Worm (Caenorhabditis elegans) whole organism, L3 larva: ENCODE data around the gene ZK1236.1.

ENCODE experiments used
- R02D3.7 ChIP-seq: fragments of 150-350 bp; optimal IDR thresholded peaks from 2 replicates; lab custom pipeline; 2014; ENCODE audit warnings: missing biosample characterization, missing genetic modification characterization
- ZK546.5 ChIP-seq: sonication (generic microtip); optimal IDR thresholded peaks from 2 replicates; lab custom pipeline; 2017; ENCODE audit warnings: missing biosample characterization, missing genetic modification characterization
- aly-2 ChIP-seq: fragments of 150-350 bp; optimal IDR thresholded peaks from 2 replicates; lab custom pipeline; 2014; ENCODE audit warnings: missing biosample characterization, missing genetic modification characterization
- ama-1 ChIP-seq: fragments of 150-350 bp; optimal IDR thresholded peaks from 2 replicates; lab custom pipeline; 2018
- ceh-28 ChIP-seq: fragments of 150-350 bp; optimal IDR thresholded peaks from 2 replicates; lab custom pipeline; 2014; ENCODE audit warnings: missing biosample characterization, missing genetic modification reagents, missing genetic modification characterization
- ceh-82 ChIP-seq: fragments of 150-350 bp; optimal IDR thresholded peaks from 2 replicates; lab custom pipeline; 2014; ENCODE audit warnings: missing biosample characterization, missing genetic modification characterization
- ceh-9 ChIP-seq: sonication (generic microtip); optimal IDR thresholded peaks from 2 replicates; lab custom pipeline; 2018; ENCODE audit warnings: missing biosample characterization, missing genetic modification characterization
- daf-12 ChIP-seq: fragments of 150-350 bp; optimal IDR thresholded peaks from 2 replicates; lab custom pipeline; 2014; ENCODE audit warnings: missing biosample characterization, missing genetic modification reagents, missing genetic modification characterization
- egl-27 ChIP-seq: sonication (generic microtip); optimal IDR thresholded peaks from 4 replicates; lab custom pipeline; 2017; ENCODE audit warnings: missing biosample characterization, missing genetic modification reagents, missing genetic modification characterization
- egl-5 ChIP-seq: fragments of 150-350 bp; optimal IDR thresholded peaks from 2 replicates; lab custom pipeline; 2017; ENCODE audit warnings: missing biosample characterization, missing genetic modification reagents, missing genetic modification characterization, inconsistent platforms
- elt-1 ChIP-seq: fragments of 150-350 bp; optimal IDR thresholded peaks from 2 replicates; lab custom pipeline; 2014; ENCODE audit warnings: missing biosample characterization, missing genetic modification characterization
- elt-2 ChIP-seq: sonication (generic microtip); optimal IDR thresholded peaks from 2 replicates; lab custom pipeline; 2016; ENCODE audit warnings: missing genetic modification reagents, mild to moderate bottlenecking, missing genetic modification characterization, missing compliant biosample characterization
- elt-3 ChIP-seq, 3 experiments: fragments of 150-350 bp in 1 of 3; sonication (generic microtip) in 2 of 3; optimal IDR thresholded peaks; 2 replicates in 2 of 3; 4 replicates in 1 of 3; lab custom pipeline; 2014 to 2017; ENCODE audit warnings: missing biosample characterization in 3 of 3, missing genetic modification characterization in 3 of 3
- eor-1 ChIP-seq, 2 experiments: fragments of 150-350 bp; optimal IDR thresholded peaks; 2 replicates each; lab custom pipeline; 2014 to 2018; ENCODE audit warnings: missing biosample characterization in 2 of 2, missing genetic modification characterization in 2 of 2
- fkh-10 ChIP-seq: sonication (generic microtip); optimal IDR thresholded peaks from 2 replicates; lab custom pipeline; 2017; ENCODE audit warnings: missing biosample characterization, missing genetic modification reagents, missing genetic modification characterization
- fkh-2 ChIP-seq: fragments of 150-350 bp; optimal IDR thresholded peaks from 2 replicates; lab custom pipeline; 2014; ENCODE audit warnings: missing biosample characterization, missing genetic modification reagents, missing genetic modification characterization
- fos-1 ChIP-seq: fragments of 150-350 bp; optimal IDR thresholded peaks from 2 replicates; lab custom pipeline; 2014; ENCODE audit warnings: missing biosample characterization, missing genetic modification characterization
- jun-1 ChIP-seq: fragments of 150-350 bp; optimal IDR thresholded peaks from 2 replicates; lab custom pipeline; 2014; ENCODE audit warnings: missing biosample characterization, missing genetic modification reagents, missing genetic modification characterization
- lin-15B ChIP-seq: fragments of 150-350 bp; optimal IDR thresholded peaks from 2 replicates; lab custom pipeline; 2014; ENCODE audit warnings: missing biosample characterization, missing genetic modification characterization
- lsy-12 ChIP-seq: sonication (generic microtip); optimal IDR thresholded peaks from 2 replicates; lab custom pipeline; 2016; ENCODE audit warnings: mild to moderate bottlenecking, missing genetic modification characterization, missing compliant biosample characterization
- mdl-1 ChIP-seq: fragments of 150-350 bp; optimal IDR thresholded peaks from 2 replicates; lab custom pipeline; 2014; ENCODE audit warnings: missing biosample characterization, missing genetic modification characterization
- mml-1 ChIP-seq: fragments of 150-350 bp; sonication (generic microtip); optimal IDR thresholded peaks from 3 replicates; lab custom pipeline; 2014; ENCODE audit warnings: missing biosample characterization, missing genetic modification characterization
- nfya-1 ChIP-seq: sonication (generic microtip); optimal IDR thresholded peaks from 2 replicates; lab custom pipeline; 2017; ENCODE audit warnings: missing genetic modification characterization, mild to moderate bottlenecking, missing compliant biosample characterization, antibody characterized with exemption, moderate library complexity; ENCODE audit not compliant: insufficient read depth
- nhr-11 ChIP-seq: fragments of 150-350 bp; optimal IDR thresholded peaks from 2 replicates; lab custom pipeline; 2014; ENCODE audit warnings: missing biosample characterization, missing genetic modification characterization
- nhr-12 ChIP-seq: fragments of 150-350 bp; optimal IDR thresholded peaks from 2 replicates; lab custom pipeline; 2014; ENCODE audit warnings: missing biosample characterization, missing genetic modification characterization
- nhr-23 ChIP-seq: fragments of 150-350 bp; optimal IDR thresholded peaks from 2 replicates; lab custom pipeline; 2014; ENCODE audit warnings: missing biosample characterization, missing genetic modification reagents, missing genetic modification characterization
- nhr-237 ChIP-seq: fragments of 150-350 bp; optimal IDR thresholded peaks from 2 replicates; lab custom pipeline; 2014; ENCODE audit warnings: missing biosample characterization, missing genetic modification characterization
- nhr-25 ChIP-seq: sonication (generic microtip); optimal IDR thresholded peaks from 2 replicates; lab custom pipeline; 2017; ENCODE audit warnings: missing biosample characterization, missing genetic modification characterization
- nhr-28 ChIP-seq: fragments of 150-350 bp; optimal IDR thresholded peaks from 2 replicates; lab custom pipeline; 2014; ENCODE audit warnings: missing biosample characterization, missing genetic modification characterization
- nhr-43 ChIP-seq: sonication (generic microtip); optimal IDR thresholded peaks from 2 replicates; lab custom pipeline; 2016; ENCODE audit warnings: mild to moderate bottlenecking, missing genetic modification characterization, missing compliant biosample characterization; ENCODE audit not compliant: poor library complexity, severe bottlenecking
- nhr-67 ChIP-seq: fragments of 150-350 bp; optimal IDR thresholded peaks from 2 replicates; lab custom pipeline; 2014; ENCODE audit warnings: missing biosample characterization, missing genetic modification characterization
- nhr-76 ChIP-seq: fragments of 150-350 bp; sonication (generic microtip); optimal IDR thresholded peaks from 5 replicates; lab custom pipeline; 2014; ENCODE audit warnings: missing biosample characterization, missing genetic modification characterization
- nhr-77 ChIP-seq: fragments of 150-350 bp; optimal IDR thresholded peaks from 2 replicates; lab custom pipeline; 2014; ENCODE audit warnings: missing biosample characterization, missing genetic modification characterization
- pha-4 ChIP-seq: fragments of 150-350 bp; optimal IDR thresholded peaks from 2 replicates; lab custom pipeline; 2014; ENCODE audit warnings: missing biosample characterization, missing genetic modification reagents, missing genetic modification characterization
- pqm-1 ChIP-seq: fragments of 150-350 bp; optimal IDR thresholded peaks from 2 replicates; lab custom pipeline; 2017; ENCODE audit warnings: missing biosample characterization, missing genetic modification characterization, inconsistent platforms
- sea-2 ChIP-seq: fragments of 150-350 bp; sonication (generic microtip); optimal IDR thresholded peaks from 4 replicates; lab custom pipeline; 2014; ENCODE audit warnings: missing biosample characterization, missing genetic modification reagents, missing genetic modification characterization
- skn-1 ChIP-seq: fragments of 150-350 bp; optimal IDR thresholded peaks from 2 replicates; lab custom pipeline; 2014; ENCODE audit warnings: missing biosample characterization, missing genetic modification characterization
- snpc-4 ChIP-seq: fragments of 150-350 bp; optimal IDR thresholded peaks from 2 replicates; lab custom pipeline; 2014; ENCODE audit warnings: missing biosample characterization, missing genetic modification characterization
- tbx-2 ChIP-seq: sonication (generic microtip); optimal IDR thresholded peaks from 2 replicates; lab custom pipeline; 2016; ENCODE audit warnings: mild to moderate bottlenecking, missing genetic modification characterization, missing compliant biosample characterization
- unc-39 ChIP-seq: sonication (generic microtip); optimal IDR thresholded peaks from 4 replicates; lab custom pipeline; 2017; ENCODE audit warnings: missing biosample characterization, missing genetic modification characterization
- unc-62 ChIP-seq: fragments of 150-350 bp; sonication (generic microtip); optimal IDR thresholded peaks from 4 replicates; lab custom pipeline; 2014; ENCODE audit warnings: missing biosample characterization, missing genetic modification reagents, missing genetic modification characterization
- ztf-11 ChIP-seq: fragments of 150-350 bp; optimal IDR thresholded peaks from 2 replicates; lab custom pipeline; 2014; ENCODE audit warnings: missing biosample characterization, missing genetic modification characterization
- ztf-4 ChIP-seq: fragments of 150-350 bp; optimal IDR thresholded peaks from 2 replicates; lab custom pipeline; 2014; ENCODE audit warnings: missing biosample characterization, missing genetic modification characterization

Gene ZK1236.1

ce11 chrIII:8411976-8412375 lies 17.1 kb upstream of the ZK1236.1 start (continued):
- TF ChIP-seq mdl-1 (tag; lab: Kevin White, UChicago) (no peak), elt-2 (tag; lab: Kevin White, UChicago) (peak; percentile 65), mml-1 (tag; lab: Kevin White, UChicago) (no peak), nhr-11 (no peak), tbx-2 (no peak), lin-15B (tag; lab: Kevin White, UChicago) (peak; percentile 88), ztf-11 (tag; lab: Kevin White, UChicago) (no peak), sea-2 (GFP tag; lab: Kevin White, UChicago) (no peak), nhr-237 (tag; lab: Kevin White, UChicago) (no peak), unc-62 (GFP tag; lab: Kevin White, UChicago) (peak; percentile 70)

ce11 chrIII:8413501-8413900 lies 15.6 kb upstream of the ZK1236.1 start:
- TF ChIP-seq fkh-2 (tag; lab: Kevin White, UChicago) (no peak), pqm-1 (tag; lab: Kevin White, UChicago) (no peak), nhr-25 (tag; lab: Kevin White, UChicago) (no peak), nhr-11 (no peak), pha-4 (tag; lab: Kevin White, UChicago) (peak; percentile 32), nhr-23 (tag; lab: Kevin White, UChicago) (no peak)

ce11 chrIII:8416871-8417191 lies 12.3 kb upstream of the ZK1236.1 start:
- TF ChIP-seq snpc-4 (tag; lab: Kevin White, UChicago) (no peak), ceh-82 (tag; lab: Kevin White, UChicago) (no peak), fkh-10 (GFP tag; lab: Kevin White, UChicago) (no peak), skn-1 (tag; lab: Kevin White, UChicago) (no peak), pqm-1 (tag; lab: Kevin White, UChicago) (no peak), fos-1 (tag; lab: Kevin White, UChicago) (no peak)

ce11 chrIII:8417192-8417967 lies 11.7 kb upstream of the ZK1236.1 start:
- TF ChIP-seq fkh-2 (tag; lab: Kevin White, UChicago) (peak; percentile 85), mml-1 (tag; lab: Kevin White, UChicago) (no peak), lsy-12 (tag; lab: Kevin White, UChicago) (peak; percentile 95), ama-1 (no peak), eor-1 (tag; optimal IDR thresholded peaks at IDR 0.05; lab: Kevin White, UChicago) (no peak), nhr-43 (tag; lab: Kevin White, UChicago) (peak; percentile 43), sea-2 (GFP tag; lab: Kevin White, UChicago) (peak; percentile 35), nhr-237 (tag; lab: Kevin White, UChicago) (no peak), nhr-23 (tag; lab: Kevin White, UChicago) (peak; percentile 89), nhr-25 (tag; lab: Kevin White, UChicago) (peak; percentile 91), nfya-1 (peak; percentile 100), ztf-4 (no peak), skn-1 (tag; lab: Kevin White, UChicago) (peak; percentile 32), R02D3.7 (tag; lab: Kevin White, UChicago) (peak; percentile 86), ceh-9 (tag; lab: Kevin White, UChicago) (no peak), elt-2 (tag; lab: Kevin White, UChicago) (peak; percentile 77), nhr-77 (no peak), mdl-1 (tag; lab: Kevin White, UChicago) (peak; percentile 74), unc-39 (tag; lab: Kevin White, UChicago) (peak; percentile 30), nhr-11 (peak; percentile 67), fos-1 (tag; lab: Kevin White, UChicago) (no peak), aly-2 (no peak), elt-3 (tag; optimal IDR thresholded peaks at IDR 0.05; lab: Kevin White, UChicago) (no peak), egl-27 (tag; lab: Kevin White, UChicago) (no peak), nhr-12 (tag; lab: Kevin White, UChicago) (no peak), fkh-10 (GFP tag; lab: Kevin White, UChicago) (peak; percentile 58), daf-12 (tag; lab: Kevin White, UChicago) (no peak), pha-4 (tag; lab: Kevin White, UChicago) (peak; percentile 86), ceh-28 (tag; lab: Kevin White, UChicago) (peak; percentile 97), tbx-2 (peak; percentile 76), unc-62 (GFP tag; lab: Kevin White, UChicago) (peak; percentile 94), pqm-1 (tag; lab: Kevin White, UChicago) (peak; percentile 79), nhr-28 (tag; lab: Kevin White, UChicago) (no peak), nhr-76 (no peak), ztf-11 (tag; lab: Kevin White, UChicago) (peak; percentile 24), ZK546.5 (tag; lab: Kevin White, UChicago) (peak; percentile 5), lin-15B (tag; lab: Kevin White, UChicago) (peak; percentile 94), egl-5 (tag; lab: Kevin White, UChicago) (peak; percentile 93), nhr-67 (tag; lab: Kevin White, UChicago) (no peak), jun-1 (tag; lab: Kevin White, UChicago) (peak; percentile 67), elt-1 (tag; lab: Kevin White, UChicago) (peak; percentile 53), ceh-82 (tag; lab: Kevin White, UChicago) (peak; percentile 89)
